Fruit fly (Drosophila melanogaster) ovary, adult (tissue): ENCODE results near the gene CG11597.
A peak's percentile ranks its signal among the peaks of the same experiment; 100 is the strongest.

Experiments
- CG17801 ChIP-seq: fragments of 200-800 bp; optimal IDR thresholded peaks from 2 replicates; lab custom pipeline; 2019; ENCODE audit warnings: missing biosample characterization, mild to moderate bottlenecking, missing genetic modification characterization, moderate library complexity; ENCODE audit not compliant: partially characterized antibody

CG11597 gene

DNA sequence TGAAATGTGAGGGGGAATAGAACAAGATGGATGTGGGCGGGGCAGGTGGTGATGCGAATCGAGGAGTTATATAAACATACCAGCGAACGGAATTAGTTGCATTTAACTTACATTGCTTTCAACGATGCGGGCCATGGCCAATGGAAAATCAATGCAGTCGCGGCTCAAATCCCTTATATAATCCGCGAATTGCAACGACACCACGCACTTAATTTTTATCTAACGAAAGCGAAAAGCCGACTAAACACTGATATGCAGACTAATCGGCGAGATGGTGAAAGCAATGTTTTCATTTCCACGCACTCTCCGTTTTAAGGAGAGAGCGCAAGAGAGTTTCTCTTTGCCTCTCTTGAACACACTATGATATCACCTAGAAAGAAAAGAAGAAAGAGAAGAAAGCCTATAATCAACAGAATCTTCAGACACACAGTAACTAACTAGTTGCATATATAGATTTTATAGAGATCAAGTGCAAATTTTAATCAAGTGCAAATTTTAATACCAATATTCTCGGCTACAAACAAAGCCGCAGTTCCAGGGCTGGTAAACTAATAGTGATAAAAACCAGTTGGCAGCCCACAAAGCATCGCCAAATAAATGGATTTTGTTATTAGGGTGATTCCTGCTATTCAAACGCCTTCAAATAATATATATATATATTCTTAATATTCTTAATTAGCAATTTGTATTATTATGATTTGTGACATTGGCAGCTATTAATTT is at the start of gene CG11597, which contains the start of gene CG5946:
CG11597 (minus strand) TSS at position 553 of the 723 bp plus-strand sequence.
CG5946 (minus strand) TSS at position 553 of the 723 bp plus-strand sequence.
- TF ChIP-seq CG17801 (GFP tag; lab: Kevin White, UChicago): no peak

DNA sequence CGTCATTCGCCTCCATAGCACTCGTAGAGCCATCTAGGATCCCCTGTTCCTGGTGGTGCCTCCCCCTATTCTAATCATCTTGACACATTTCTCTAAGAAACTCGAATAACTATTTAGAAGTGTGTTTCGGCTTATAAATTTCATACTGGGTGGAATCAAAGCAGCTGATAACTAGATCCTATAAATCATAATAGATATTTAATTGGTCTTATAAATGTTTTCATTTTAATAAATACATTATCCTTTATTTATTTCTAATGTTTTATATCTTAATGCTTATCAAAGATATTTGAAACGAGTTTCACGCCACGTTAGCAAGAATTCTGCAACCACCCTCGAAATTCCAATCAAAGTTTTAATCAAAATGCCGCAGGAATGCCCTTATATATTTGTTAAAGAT is 49.1 kb upstream of the CG11597 start, which contains the start of gene CG5906:
CG5906 (minus strand) TSS at position 101 of the 400 bp plus-strand sequence.
- no peak for TF ChIP-seq CG17801 (GFP tag; lab: Kevin White, UChicago)

DNA sequence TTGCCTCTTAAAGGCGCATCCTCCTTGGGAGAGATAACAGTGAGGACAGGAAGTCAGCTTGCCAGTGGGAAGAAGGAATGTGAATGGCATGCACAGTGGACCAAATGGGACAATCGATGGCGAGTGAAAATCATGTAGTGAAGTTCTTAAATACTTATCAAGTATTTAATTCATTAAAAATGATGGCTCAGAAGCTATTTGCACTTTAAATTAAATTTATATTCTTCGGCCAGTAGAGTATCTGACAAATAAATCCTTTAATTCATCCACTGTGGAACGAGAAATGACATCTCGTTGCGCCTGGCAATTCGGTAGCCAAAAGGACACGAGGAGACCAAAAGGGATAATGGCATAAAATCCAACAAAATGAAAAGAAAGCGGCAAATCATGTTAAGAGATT is 47.3 kb upstream of the CG11597 start:
- no peak for TF ChIP-seq CG17801 (GFP tag; lab: Kevin White, UChicago)

DNA sequence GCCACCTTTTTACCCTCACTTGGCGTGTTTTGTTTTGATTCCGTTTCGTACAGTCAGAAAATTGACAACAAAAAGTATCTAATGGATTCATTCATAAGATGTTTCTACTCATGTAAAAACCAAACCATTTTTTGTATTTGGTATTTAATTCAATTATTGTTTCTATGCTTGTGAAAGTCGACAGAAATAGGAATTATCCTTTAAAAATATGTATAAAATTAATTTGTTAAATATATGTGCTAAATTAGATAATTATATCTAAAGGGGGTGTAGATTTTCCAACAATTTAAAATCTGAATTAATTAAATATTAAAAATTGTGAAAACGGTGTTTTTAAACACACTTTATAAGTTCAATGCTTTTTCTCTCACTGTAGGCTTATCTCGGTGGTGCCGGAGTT is 41.5 kb upstream of the CG11597 start:
- no peak for TF ChIP-seq CG17801 (GFP tag; lab: Kevin White, UChicago)

DNA sequence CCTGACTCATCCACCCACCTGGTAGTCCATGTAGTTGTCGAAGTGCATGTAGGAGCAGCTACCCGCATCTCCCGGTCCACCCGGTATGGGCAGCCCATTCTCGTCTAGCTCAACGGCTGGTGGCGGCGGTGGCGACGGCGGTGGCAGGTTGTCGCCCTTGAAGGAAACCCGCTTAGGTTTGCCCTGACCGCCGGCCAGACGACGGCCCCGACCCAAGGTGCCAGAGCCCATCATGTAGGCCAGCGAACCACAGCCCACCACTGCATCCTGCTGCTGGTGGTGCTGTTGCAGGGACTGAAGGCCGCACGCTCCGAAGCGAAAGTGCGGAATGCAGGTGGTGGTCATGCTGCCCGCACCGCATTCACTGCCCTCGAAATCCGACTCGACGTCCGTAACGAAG is 40.2 kb upstream of the CG11597 start:
- TF ChIP-seq CG17801 (GFP tag; lab: Kevin White, UChicago): no peak

DNA sequence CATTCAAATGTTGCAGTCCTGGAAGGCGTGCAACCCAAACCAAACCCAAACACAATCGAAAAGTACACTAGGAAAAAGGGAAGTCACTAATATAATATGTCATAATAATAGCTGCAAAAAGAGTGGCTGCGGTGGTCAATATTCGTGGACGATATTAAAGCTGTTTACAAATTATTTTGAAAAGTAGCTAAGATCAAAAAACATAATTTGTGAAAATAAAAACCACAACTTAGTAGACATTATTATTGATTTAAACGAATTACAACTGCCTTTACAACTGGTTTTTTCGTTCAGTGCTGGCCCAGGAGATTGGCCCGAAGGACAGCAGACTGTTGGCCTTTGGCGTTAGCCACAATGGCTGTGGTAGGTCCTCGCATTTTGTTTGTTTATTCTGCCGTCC is 36.7 kb upstream of the CG11597 start:
- no peak for TF ChIP-seq CG17801 (GFP tag; lab: Kevin White, UChicago)

DNA sequence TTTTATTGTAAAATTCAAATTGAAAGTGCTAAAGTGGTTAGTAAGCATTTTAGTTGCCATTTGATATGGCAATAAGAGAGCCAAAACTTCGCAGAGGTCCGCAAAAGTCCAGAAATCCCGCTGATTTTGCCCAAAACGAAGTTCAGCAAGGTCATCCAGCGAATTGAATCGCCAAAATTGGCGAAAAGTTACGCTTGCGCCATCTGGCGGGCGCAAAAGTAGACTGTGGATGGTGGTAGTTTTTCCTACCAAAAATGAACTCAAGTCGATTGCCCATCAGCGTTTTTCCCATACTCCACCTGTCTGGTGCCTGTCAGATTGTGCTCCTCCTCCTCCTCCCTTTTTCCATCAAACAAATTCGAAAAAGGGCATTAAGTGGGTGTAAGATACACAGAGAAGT is 30.8 kb upstream of the CG11597 start:
- no peak for TF ChIP-seq CG17801 (GFP tag; lab: Kevin White, UChicago)

DNA sequence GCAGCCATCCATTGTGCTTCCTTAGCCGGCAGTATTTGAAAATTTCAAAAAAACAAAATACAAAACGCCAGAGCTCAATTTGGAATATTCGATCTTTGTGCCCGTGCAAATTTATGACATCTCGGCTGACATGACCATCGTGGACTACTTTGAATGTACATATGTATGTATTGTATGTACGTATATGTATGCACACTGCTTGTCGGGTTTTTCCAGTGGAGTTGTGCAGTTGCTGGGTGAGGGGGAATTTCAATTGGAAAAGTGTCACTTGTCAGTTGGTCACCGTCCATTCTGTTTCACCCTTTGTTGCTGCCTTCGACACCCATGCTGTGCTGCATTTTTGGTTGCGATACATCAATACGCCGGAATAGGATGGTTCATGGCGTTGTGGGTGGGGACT is 25.6 kb upstream of the CG11597 start, which contains the start of gene CG12521:
CG12521 (minus strand) TSS at position 101 of the 400 bp plus-strand sequence.
- TF ChIP-seq CG17801 (GFP tag; lab: Kevin White, UChicago): no peak

DNA sequence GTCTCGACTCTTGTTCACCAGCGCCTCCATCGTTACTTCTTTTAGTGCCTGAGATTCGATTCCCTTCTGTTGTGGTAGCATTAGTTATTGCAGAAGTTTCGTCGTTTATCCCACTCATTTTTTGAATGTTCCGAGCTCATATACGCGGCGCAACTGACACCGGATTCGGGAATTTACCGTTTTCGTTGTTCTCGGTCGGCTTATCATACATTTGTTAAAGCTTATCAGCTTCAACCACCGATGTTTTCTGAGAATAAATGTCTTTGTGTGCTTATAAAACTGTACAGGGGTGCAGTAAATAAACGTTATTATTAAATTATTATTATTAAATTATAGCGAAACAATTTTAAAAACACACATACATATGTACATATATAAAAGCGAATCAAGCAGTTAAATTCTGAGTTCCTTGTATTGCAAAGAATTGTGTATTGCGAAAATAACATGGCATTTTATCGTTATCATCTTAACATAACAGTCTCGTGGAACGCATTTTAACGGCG is 14.6 kb upstream of the CG11597 start, which contains the start of gene CG43064:
CG43064 (minus strand) TSS at position 147 of the 503 bp plus-strand sequence.
- TF ChIP-seq CG17801 (GFP tag; lab: Kevin White, UChicago): no peak

DNA sequence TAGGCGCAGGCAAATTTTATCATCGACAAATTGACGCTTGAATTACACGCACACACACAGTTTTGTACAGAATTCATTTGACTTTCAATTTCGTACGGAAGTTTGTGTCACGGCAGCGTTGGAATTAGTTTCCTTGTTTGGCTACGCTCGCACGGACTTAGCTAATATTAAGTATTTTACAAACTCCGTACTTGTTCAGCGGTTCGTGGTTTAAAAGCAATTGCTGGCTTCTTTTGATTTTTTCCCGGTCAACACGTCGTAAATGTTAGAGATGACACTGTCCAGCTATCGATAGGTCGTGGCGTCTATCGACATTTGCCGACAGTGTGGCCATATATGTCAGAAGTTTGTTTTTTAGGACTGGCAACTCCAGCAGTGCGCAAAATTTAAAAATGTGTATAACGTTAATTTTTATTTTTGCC is 11.2 kb upstream of the CG11597 start, which contains the start of gene CycA:
CycA (minus strand) TSS at position 283 of the 422 bp plus-strand sequence.
- peak; percentile 21 for TF ChIP-seq CG17801 (GFP tag; lab: Kevin White, UChicago)

DNA sequence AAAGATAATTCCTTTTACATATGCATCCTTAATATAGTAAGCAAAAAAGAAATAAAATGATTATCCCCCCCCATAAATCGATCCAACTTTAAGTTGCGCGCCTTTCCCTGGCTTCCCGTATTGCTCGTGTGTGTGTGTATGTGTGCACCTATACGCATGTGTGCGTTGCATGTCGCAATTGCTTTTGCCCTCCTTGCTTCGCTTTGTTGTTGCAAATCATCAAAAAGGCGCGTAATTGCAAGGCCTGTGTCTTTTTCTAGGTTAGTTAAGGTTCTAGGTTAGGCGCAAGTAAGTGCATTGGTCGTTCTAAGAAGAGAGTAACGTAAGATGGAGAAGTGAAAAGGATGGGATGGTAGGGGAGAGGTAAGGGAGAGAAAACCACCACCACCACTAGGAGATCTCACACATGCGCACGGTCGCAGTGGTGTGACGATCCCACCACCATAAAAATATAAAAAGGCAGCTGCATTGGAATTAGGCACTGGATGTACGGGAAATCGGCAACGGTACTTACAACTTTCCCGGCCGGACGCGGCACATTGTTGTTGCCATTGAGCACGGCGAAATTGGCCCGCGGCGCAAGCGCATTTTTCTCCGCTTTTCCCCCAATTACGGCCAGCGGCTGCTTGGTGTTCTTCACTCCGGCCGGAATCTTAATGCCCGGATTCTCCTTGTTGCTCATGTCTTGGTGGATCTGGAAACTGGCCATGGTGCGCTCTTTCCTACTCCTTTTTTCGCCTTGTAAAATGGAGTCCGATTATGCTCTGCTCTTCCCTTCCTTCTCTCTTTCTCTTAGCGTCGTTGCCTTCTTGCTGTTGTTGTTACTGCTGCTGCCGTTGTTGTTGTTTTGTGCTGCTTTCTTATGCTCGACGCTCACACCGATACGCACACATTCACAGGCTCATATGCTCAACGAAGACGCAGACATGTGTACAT is 10.6 kb upstream of the CG11597 start:
- TF ChIP-seq CG17801 (GFP tag; lab: Kevin White, UChicago): no peak

DNA sequence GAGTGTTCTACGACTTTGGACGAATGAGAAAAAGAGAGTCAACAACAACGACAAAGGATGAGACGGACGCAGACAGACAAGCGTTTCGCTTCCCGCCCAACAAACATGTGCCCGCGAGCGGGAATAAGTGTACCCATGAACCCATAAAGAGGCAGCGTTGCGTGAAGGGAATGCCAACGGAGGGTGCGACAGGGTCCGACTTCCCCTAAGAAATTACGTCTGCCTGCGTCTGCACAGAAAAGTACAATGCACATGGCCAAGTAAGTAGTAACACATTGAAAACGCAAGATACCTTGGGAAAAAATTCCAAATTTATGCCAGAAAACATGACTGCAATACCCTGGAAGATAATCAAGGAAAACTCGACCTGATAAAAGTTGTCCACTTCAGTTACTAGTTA is 9.1 kb upstream of the CG11597 start:
- no peak for TF ChIP-seq CG17801 (GFP tag; lab: Kevin White, UChicago)

DNA sequence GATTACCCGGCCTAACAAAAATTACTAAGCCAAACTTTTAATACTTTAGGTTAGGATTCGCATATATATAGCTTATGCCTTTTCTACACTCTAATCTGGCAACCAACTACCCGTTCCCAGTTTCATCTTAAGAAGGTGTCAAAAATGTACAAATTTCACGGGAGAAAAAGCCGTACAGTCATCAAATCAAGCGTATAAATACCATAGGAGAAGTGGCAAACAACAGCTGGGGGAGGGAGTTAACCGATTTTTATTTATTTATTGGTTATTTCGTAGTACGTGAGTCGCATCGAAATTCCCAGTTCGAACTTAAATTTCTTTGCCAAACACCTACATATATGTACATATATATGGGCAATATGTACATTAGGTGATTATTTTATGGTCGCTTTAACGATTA is 6.7 kb upstream of the CG11597 start, which contains the start of gene CG7264:
CG7264 (plus strand) TSS at position 301 of the 400 bp plus-strand sequence.
- no peak for TF ChIP-seq CG17801 (GFP tag; lab: Kevin White, UChicago)

DNA sequence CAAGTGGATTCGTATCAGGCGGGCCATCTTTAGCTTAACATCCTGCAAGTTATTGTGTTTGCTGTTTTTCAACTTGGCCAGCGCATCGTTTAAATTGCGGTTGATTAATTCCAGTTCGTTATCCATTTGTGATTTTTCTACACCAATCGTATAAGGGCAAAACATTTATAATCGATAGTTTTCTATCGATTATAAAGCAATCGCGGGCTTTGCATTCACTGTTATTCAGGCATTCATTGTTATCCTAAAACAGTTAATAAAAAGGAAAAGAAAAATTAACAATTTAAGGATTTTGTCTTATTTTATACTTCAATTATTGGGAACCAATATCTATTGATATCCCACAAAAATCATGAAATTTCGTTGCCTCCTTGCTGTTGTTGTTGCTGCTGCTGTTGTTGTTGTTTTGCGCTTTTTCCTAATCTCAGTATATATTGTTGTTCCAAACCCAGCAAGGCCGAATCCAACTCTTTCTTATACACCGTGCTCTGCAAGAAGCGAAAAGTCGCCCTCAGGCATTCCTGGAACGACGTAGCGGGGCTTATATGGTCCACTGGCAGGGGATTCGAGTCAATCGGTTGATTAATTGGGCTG is 3.6 kb upstream of the CG11597 start, which contains the start of gene CG32095:
CG32095 (minus strand) TSS at position 173 of the 594 bp plus-strand sequence.
- no peak for TF ChIP-seq CG17801 (GFP tag; lab: Kevin White, UChicago)
